Worm (Caenorhabditis elegans) whole organism, L4 larva: ENCODE measurements around the gene T23G5.2.
A peak's percentile ranks its signal among the peaks of the same experiment; 100 is the strongest.

ENCODE experiments used
- R02D3.7 ChIP-seq: fragments of 150-350 bp; sonication (generic microtip); optimal IDR thresholded peaks from 3 replicates; lab custom pipeline; 2014; ENCODE audit warnings: missing biosample characterization, missing genetic modification characterization
- T20F7.1 ChIP-seq: fragments of 200-800 bp; sonication (Bioruptor generic); optimal IDR thresholded peaks from 2 replicates; lab custom pipeline; 2018; ENCODE audit warnings: mild to moderate bottlenecking, missing genetic modification characterization, missing compliant biosample characterization
- Y105C5A.15 ChIP-seq: fragments of 200-800 bp; sonication (Bioruptor generic); IDR thresholded peaks from 2 replicates; pipeline ENCODE4 v1.3.6; 2022; ENCODE audit warnings: missing genetic modification characterization, missing compliant biosample characterization
- ZK337.2 ChIP-seq: fragments of 200-800 bp; sonication (Bioruptor generic); IDR thresholded peaks from 2 replicates; pipeline ENCODE4 v1.3.6; 2022; ENCODE audit warnings: missing genetic modification reagents, missing genetic modification characterization, missing compliant biosample characterization
- aha-1 ChIP-seq: fragments of 150-350 bp; peaks from one replicate; lab custom pipeline; 2014; ENCODE audit warnings: missing biosample characterization, missing genetic modification characterization
- ama-1 ChIP-seq: fragments of 150-350 bp; optimal IDR thresholded peaks from 2 replicates; lab custom pipeline; 2014; ENCODE audit warnings: inconsistent platforms, mixed read lengths
- ceh-28 ChIP-seq: fragments of 150-350 bp; optimal IDR thresholded peaks from 2 replicates; lab custom pipeline; 2014; ENCODE audit warnings: missing biosample characterization, missing genetic modification reagents, missing genetic modification characterization
- ceh-32 ChIP-seq: sonication (generic microtip); optimal IDR thresholded peaks from 2 replicates; lab custom pipeline; 2016; ENCODE audit warnings: mild to moderate bottlenecking, missing genetic modification characterization, missing compliant biosample characterization; ENCODE audit not compliant: poor library complexity
- ceh-82 ChIP-seq: sonication (generic microtip); optimal IDR thresholded peaks from 2 replicates; lab custom pipeline; 2017; ENCODE audit warnings: missing biosample characterization, missing genetic modification characterization
- ces-1 ChIP-seq: fragments of 150-350 bp; sonication (generic microtip); optimal IDR thresholded peaks from 4 replicates; lab custom pipeline; 2014; ENCODE audit warnings: missing biosample characterization, missing genetic modification reagents, missing genetic modification characterization
- daf-12 ChIP-seq: fragments of 150-350 bp; optimal IDR thresholded peaks from 2 replicates; lab custom pipeline; 2014; ENCODE audit warnings: missing biosample characterization, missing genetic modification reagents, missing genetic modification characterization
- daf-16 ChIP-seq, 3 experiments: sonication (generic microtip); optimal IDR thresholded peaks; 2 replicates each; lab custom pipeline; 2016 to 2017; ENCODE audit warnings: missing genetic modification characterization in 3 of 3, missing genetic modification reagents in 3 of 3, mild to moderate bottlenecking in 2 of 3, missing compliant biosample characterization in 2 of 3, missing biosample characterization in 1 of 3, moderate library complexity in 1 of 3
- daf-19 ChIP-seq: fragments of 200-800 bp; sonication (Bioruptor generic); conservative IDR thresholded peaks from 2 replicates; pipeline ENCODE4 v1.3.6; 2022; ENCODE audit warnings: missing genetic modification characterization, missing compliant biosample characterization
- daf-8 ChIP-seq: fragments of 200-800 bp; sonication (Bioruptor generic); IDR thresholded peaks from 2 replicates; pipeline ENCODE4 v1.3.6; 2022; ENCODE audit warnings: missing genetic modification characterization, missing compliant biosample characterization
- dmd-6 ChIP-seq: fragments of 200-800 bp; sonication (Bioruptor generic); IDR thresholded peaks from 2 replicates; pipeline ENCODE4 v1.3.6; 2022; ENCODE audit warnings: missing genetic modification reagents, missing genetic modification characterization, missing compliant biosample characterization
- dpl-1 ChIP-seq: fragments of 150-350 bp; optimal IDR thresholded peaks from 2 replicates; lab custom pipeline; 2014; ENCODE audit warnings: missing biosample characterization, missing genetic modification reagents, missing genetic modification characterization
- dve-1 ChIP-seq: sonication (generic microtip); optimal IDR thresholded peaks from 2 replicates; lab custom pipeline; 2017; ENCODE audit warnings: antibody characterized with exemption, mild to moderate bottlenecking, missing genetic modification characterization, missing compliant biosample characterization; ENCODE audit not compliant: insufficient read depth
- hlh-11 ChIP-seq: fragments of 200-800 bp; sonication (Bioruptor generic); optimal IDR thresholded peaks from 2 replicates; lab custom pipeline; 2018; ENCODE audit warnings: mild to moderate bottlenecking, missing genetic modification characterization, missing compliant biosample characterization
- hlh-30 ChIP-seq: sonication (generic microtip); optimal IDR thresholded peaks from 2 replicates; lab custom pipeline; 2017; ENCODE audit warnings: antibody characterized with exemption, mild to moderate bottlenecking, missing genetic modification characterization, missing compliant biosample characterization; ENCODE audit not compliant: insufficient read depth
- hmg-1.1 ChIP-seq: fragments of 200-800 bp; sonication (Bioruptor generic); IDR thresholded peaks from 2 replicates; pipeline ENCODE4 v1.3.6; 2022; ENCODE audit warnings: missing genetic modification reagents, missing genetic modification characterization, missing compliant biosample characterization
- lin-29 ChIP-seq: fragments of 200-800 bp; sonication (Bioruptor generic); IDR thresholded peaks from 2 replicates; pipeline ENCODE4 v1.3.6; 2022; ENCODE audit warnings: missing genetic modification reagents, missing genetic modification characterization, missing compliant biosample characterization
- lsy-2 ChIP-seq, 2 experiments: fragments of 150-350 bp in 1 of 2; sonication (generic microtip) in 1 of 2; optimal IDR thresholded peaks; 2 replicates each; lab custom pipeline; 2014 to 2017; ENCODE audit warnings: missing biosample characterization in 2 of 2, missing genetic modification characterization in 2 of 2
- mdt-29 ChIP-seq: fragments of 200-800 bp; sonication (Bioruptor generic); IDR thresholded peaks from 2 replicates; pipeline ENCODE4 v1.3.6; 2022; ENCODE audit warnings: missing genetic modification reagents, missing genetic modification characterization, missing compliant biosample characterization
- mep-1 ChIP-seq: fragments of 150-350 bp; sonication (generic microtip); optimal IDR thresholded peaks from 3 replicates; lab custom pipeline; 2014; ENCODE audit warnings: missing biosample characterization, missing genetic modification characterization
- mes-2 ChIP-seq: sonication (generic microtip); optimal IDR thresholded peaks from 2 replicates; lab custom pipeline; 2016; ENCODE audit warnings: missing genotype, mild to moderate bottlenecking, missing genetic modification characterization, missing compliant biosample characterization; ENCODE audit not compliant: poor library complexity, severe bottlenecking
- nhr-10 ChIP-seq: fragments of 150-350 bp; optimal IDR thresholded peaks from 2 replicates; lab custom pipeline; 2014; ENCODE audit warnings: missing biosample characterization, missing genetic modification characterization
- nhr-237 ChIP-seq: sonication (generic microtip); optimal IDR thresholded peaks from 2 replicates; lab custom pipeline; 2017; ENCODE audit warnings: missing biosample characterization, missing genetic modification characterization
- nhr-28 ChIP-seq: fragments of 150-350 bp; optimal IDR thresholded peaks from 2 replicates; lab custom pipeline; 2014; ENCODE audit warnings: missing biosample characterization, missing genetic modification characterization
- nhr-77 ChIP-seq: fragments of 150-350 bp; optimal IDR thresholded peaks from 2 replicates; lab custom pipeline; 2014; ENCODE audit warnings: missing biosample characterization, missing genetic modification characterization
- pha-4 ChIP-seq, 2 experiments: fragments of 150-350 bp in 1 of 2; fragments of 200-800 bp in 1 of 2; sonication (Bioruptor generic) in 1 of 2; IDR thresholded peaks in 1 of 2; optimal IDR thresholded peaks in 1 of 2; 2 replicates each; pipeline versions ENCODE4 v1.3.6 to Lab custom; 2014 to 2022; ENCODE audit warnings: missing genetic modification characterization in 2 of 2, missing genetic modification reagents in 2 of 2, missing biosample characterization in 1 of 2, missing compliant biosample characterization in 1 of 2
- set-16 ChIP-seq: fragments of 200-800 bp; sonication (Bioruptor generic); IDR thresholded peaks from 2 replicates; pipeline ENCODE4 v1.3.6; 2022; ENCODE audit warnings: missing genetic modification reagents, missing genetic modification characterization, missing compliant biosample characterization
- skn-1 ChIP-seq: fragments of 150-350 bp; optimal IDR thresholded peaks from 2 replicates; lab custom pipeline; 2014; ENCODE audit warnings: missing biosample characterization, missing genetic modification characterization
- spr-3 ChIP-seq: fragments of 200-800 bp; sonication (Bioruptor generic); optimal IDR thresholded peaks from 2 replicates; lab custom pipeline; 2018; ENCODE audit warnings: mild to moderate bottlenecking, missing genetic modification characterization, missing compliant biosample characterization
- tra-1 ChIP-seq: fragments of 200-800 bp; sonication (Bioruptor generic); IDR thresholded peaks from 2 replicates; pipeline ENCODE4 v1.3.6; 2022; ENCODE audit warnings: missing genetic modification reagents, missing genetic modification characterization, missing compliant biosample characterization
- vab-7 ChIP-seq: fragments of 200-800 bp; sonication (Bioruptor generic); IDR thresholded peaks from 2 replicates; pipeline ENCODE4 v1.3.6; 2022; ENCODE audit warnings: missing genetic modification reagents, missing genetic modification characterization, missing compliant biosample characterization
- zag-1 ChIP-seq: fragments of 150-350 bp; optimal IDR thresholded peaks from 2 replicates; lab custom pipeline; 2014; ENCODE audit warnings: missing biosample characterization, missing genetic modification characterization
- zfp-3 ChIP-seq: fragments of 200-800 bp; sonication (Bioruptor generic); conservative IDR thresholded peaks from 2 replicates; pipeline ENCODE4 v1.3.6; 2022; ENCODE audit warnings: missing genetic modification reagents, missing genetic modification characterization, missing compliant biosample characterization
- ztf-7 ChIP-seq: fragments of 150-350 bp; optimal IDR thresholded peaks from 2 replicates; lab custom pipeline; 2014; ENCODE audit warnings: missing biosample characterization, missing genetic modification characterization

Gene T23G5.2

ce11 chrIII:9236228-9236627 lies at the start of gene T23G5.2:
T23G5.2 (minus strand) TSS chrIII:9236328.
- TF ChIP-seq aha-1 (tag; lab: Kevin White, UChicago) (peak; percentile 57), skn-1 (no peak)

DNA sequence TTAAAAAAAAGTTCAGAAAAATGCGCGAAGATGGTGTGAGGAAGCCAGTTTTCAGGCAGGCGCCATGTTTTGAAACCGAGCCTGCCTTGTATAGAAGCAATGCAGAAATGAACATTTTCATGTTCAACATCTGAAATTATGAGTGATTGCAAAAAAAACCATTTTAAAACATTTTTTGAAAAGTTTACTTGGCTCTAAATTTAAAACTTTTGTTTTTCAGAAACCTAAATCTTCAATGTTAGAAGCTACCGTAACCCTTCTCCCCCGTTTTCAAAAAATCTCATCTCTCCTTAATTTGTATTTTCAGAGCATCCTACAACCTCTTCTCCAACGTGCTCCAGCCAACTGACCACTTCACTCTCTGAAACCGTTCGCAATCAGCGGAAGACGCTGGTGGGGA lies 45.4 kb upstream of the T23G5.2 start, which contains the start of gene fozi-1:
Gene fozi-1 (plus strand): TSS at position 301 of the 400 bp plus-strand sequence.
- TF ChIP-seq ZK337.2 (GFP tag; lab: Robert Waterston, UW) (no peak), nhr-10 (tag; lab: Kevin White, UChicago) (no peak), ztf-7 (no peak), set-16 (no peak), daf-8 (GFP tag; lab: Robert Waterston, UW) (no peak), dmd-6 (GFP tag; lab: Robert Waterston, UW) (no peak), dpl-1 (GFP tag; lab: Kevin White, UChicago) (no peak), R02D3.7 (tag; lab: Kevin White, UChicago) (no peak), spr-3 (GFP tag; lab: Kevin White, UChicago) (no peak), mdt-29 (no peak), nhr-237 (tag; lab: Kevin White, UChicago) (no peak), ceh-28 (tag; lab: Kevin White, UChicago) (no peak), tra-1 (no peak), zag-1 (tag; lab: Kevin White, UChicago) (no peak), ama-1 (lab: Kevin White, UChicago) (no peak), ceh-82 (tag; lab: Kevin White, UChicago) (no peak), T20F7.1 (GFP tag; lab: Kevin White, UChicago) (no peak), daf-12 (tag; lab: Kevin White, UChicago) (no peak), Y105C5A.15 (GFP tag; lab: Robert Waterston, UW) (no peak)

- TF ChIP-seq ces-1 (GFP tag; lab: Kevin White, UChicago) (no peak), nhr-28 (tag; lab: Kevin White, UChicago) (peak; percentile 2)
Observed at ce11 chrIII:9277803-9278202, 41.7 kb upstream of the T23G5.2 start.

DNA sequence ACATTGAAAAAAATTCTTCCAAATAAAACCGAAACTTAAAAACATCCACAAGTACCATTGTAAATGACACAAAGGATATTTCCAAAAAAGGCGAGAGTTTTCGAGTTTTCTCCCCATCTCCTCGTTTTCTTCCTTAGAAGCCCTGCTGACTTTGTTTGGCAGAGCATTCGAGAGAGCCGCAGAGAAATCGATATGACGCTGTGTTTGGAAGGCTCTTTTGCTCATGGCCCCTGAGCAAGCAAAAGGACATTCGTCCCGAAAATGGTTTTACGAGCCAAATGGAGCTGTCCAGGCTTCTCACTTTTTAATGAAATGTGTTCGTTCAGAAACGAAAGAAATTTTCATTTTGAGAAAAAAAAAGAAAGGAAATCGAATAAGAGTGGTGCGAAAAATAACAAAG lies 36.0 kb upstream of the T23G5.2 start:
- no peak for TF ChIP-seq nhr-77 (tag; lab: Kevin White, UChicago)
- 0 out of 2 replicates have a peak, but pooled peaks have one; percentile 16 for TF ChIP-seq hmg-1.1 (GFP tag; lab: Robert Waterston, UW)
- TF ChIP-seq hlh-11 (tag; lab: Kevin White, UChicago): no peak
- no peak for TF ChIP-seq dve-1
- no peak for TF ChIP-seq lin-29 (GFP tag; lab: Robert Waterston, UW)
- no peak for TF ChIP-seq ceh-32 (tag; lab: Kevin White, UChicago)
- TF ChIP-seq nhr-28 (tag; lab: Kevin White, UChicago): no peak
- no peak for TF ChIP-seq tra-1
- no peak for TF ChIP-seq daf-16 (GFP tag; optimal IDR thresholded peaks at IDR 0.05; lab: Kevin White, UChicago)
- TF ChIP-seq daf-16 (tag; optimal IDR thresholded peaks at IDR 0.05; lab: Kevin White, UChicago): no peak
- TF ChIP-seq mep-1 (tag; lab: Kevin White, UChicago): no peak
- no peak for TF ChIP-seq set-16
- no peak for TF ChIP-seq daf-19 (GFP tag; lab: Robert Waterston, UW)
- no peak for TF ChIP-seq zfp-3 (GFP tag; lab: Robert Waterston, UW)
- peak; percentile 36 for TF ChIP-seq hlh-30 (tag; lab: Kevin White, UChicago)
- TF ChIP-seq vab-7 (GFP tag; lab: Robert Waterston, UW): no peak
- no peak for TF ChIP-seq daf-8 (GFP tag; lab: Robert Waterston, UW)
- no peak for TF ChIP-seq pha-4 (GFP tag; IDR thresholded peaks at IDR 0.05; lab: Robert Waterston, UW)
- TF ChIP-seq pha-4 (tag; optimal IDR thresholded peaks at IDR 0.05; lab: Kevin White, UChicago): no peak
- no peak for TF ChIP-seq nhr-237 (tag; lab: Kevin White, UChicago)
- TF ChIP-seq mes-2: no peak
- peak in 1 of 2 experiments; percentile 6 for TF ChIP-seq lsy-2 (tag; optimal IDR thresholded peaks at IDR 0.05; lab: Kevin White, UChicago)
